Fruit fly (Drosophila melanogaster): Measurements from ENCODE around the gene Ucp4B.

Gene Ucp4B

dm6 chr2L:5943229-5944078 is 26.2 kb upstream of the Ucp4B start, which contains the start of the genes Sfp26Ad and Gpdh1 (continued):
- TF ChIP-seq CG3407 (GFP tag; optimal IDR thresholded peaks at IDR 0.05) (peak; percentile 67), zfh1 (GFP tag; IDR thresholded peaks at IDR 0.05) (peak; percentile 75; the same call in 2 of the 3 replicates), NC2α (GFP tag; optimal IDR thresholded peaks at IDR 0.05) (peak; percentile 51), CG10543 (GFP tag; optimal IDR thresholded peaks at IDR 0.05) (peak; percentile 68), CG4404 (GFP tag; IDR thresholded peaks at IDR 0.05) (peak; percentile 32; the same call in 1 of the 2 replicates), CG7372 (GFP tag; IDR thresholded peaks at IDR 0.05) (0 out of 2 replicates have a peak, but pooled peaks have one; percentile 50), dmrt99B (tag; optimal IDR thresholded peaks at IDR 0.05) (peak; percentile 55), CG32532 (GFP tag; IDR thresholded peaks at IDR 0.05) (peak; percentile 80), Ets65A (GFP tag) (peak; percentile 98), Hr39 (optimal IDR thresholded peaks at IDR 0.05) (no peak), Ada2b (GFP tag; IDR thresholded peaks at IDR 0.05) (peak; percentile 54; the same call in 1 of the 2 replicates), CG14710 (tag; optimal IDR thresholded peaks at IDR 0.05) (peak; percentile 79), dimm (GFP tag; IDR thresholded peaks at IDR 0.05) (no peak), Optix (GFP tag; IDR thresholded peaks at IDR 0.05) (0 out of 3 replicates have a peak, but pooled peaks have one; percentile 40), nerfin-2 (GFP tag; IDR thresholded peaks at IDR 0.05; ENCODE audit: partially characterized antibody) (peak; percentile 39; the same call in 1 of the 2 replicates), CG10209 (GFP tag; optimal IDR thresholded peaks at IDR 0.05) (peak; percentile 74), ems (GFP tag; optimal IDR thresholded peaks at IDR 0.05) (peak; percentile 87), Eip74EF (GFP tag; optimal IDR thresholded peaks at IDR 0.05) (peak in 1 of 2 experiments; percentile 38), jigr1 (GFP tag; IDR thresholded peaks at IDR 0.05) (no peak), tx (GFP tag; optimal IDR thresholded peaks at IDR 0.05) (peak; percentile 83), CG17568 (GFP tag; optimal IDR thresholded peaks at IDR 0.05) (peak; percentile 74), knrl (GFP tag; IDR thresholded peaks at IDR 0.05; ENCODE audit: partially characterized antibody) (peak; percentile 50; the same call in 1 of the 3 replicates), cwo (GFP tag; optimal IDR thresholded peaks at IDR 0.05) (peak; percentile 68), CG5953 (GFP tag; IDR thresholded peaks at IDR 0.05) (peak; percentile 44; the same call in 1 of the 2 replicates), maf-S (GFP tag; optimal IDR thresholded peaks at IDR 0.05) (peak; percentile 80), BtbVII (GFP tag; optimal IDR thresholded peaks at IDR 0.05) (peak; percentile 61), Hey (tag; optimal IDR thresholded peaks at IDR 0.05) (no peak), CG2199 (GFP tag; IDR thresholded peaks at IDR 0.05) (peak; percentile 72; the same call in 2 of the 3 replicates), Camta (GFP tag; optimal IDR thresholded peaks at IDR 0.05) (peak; percentile 73), Lpt (GFP tag; optimal IDR thresholded peaks at IDR 0.05) (no peak), Neu2 (GFP tag; optimal IDR thresholded peaks at IDR 0.05; ENCODE audit: borderline replicate concordance) (peak; percentile 41), Sox102F (GFP tag; optimal IDR thresholded peaks at IDR 0.05) (peak; percentile 65), eyg (GFP tag; optimal IDR thresholded peaks at IDR 0.05) (peak; percentile 71), mirr (GFP tag; optimal IDR thresholded peaks at IDR 0.05) (peak; percentile 72), Opbp (GFP tag; IDR thresholded peaks at IDR 0.05; ENCODE audit: partially characterized antibody) (peak; percentile 54; the same call in 2 of the 3 replicates), pan (optimal IDR thresholded peaks at IDR 0.05) (no peak), pan (GFP tag; optimal IDR thresholded peaks at IDR 0.05 in 1 of 2, IDR thresholded peaks at IDR 0.05 in 1 of 2) (peak in 1 of 2 experiments; percentile 63), Dad (GFP tag; optimal IDR thresholded peaks at IDR 0.05) (peak; percentile 79), hth (optimal IDR thresholded peaks at IDR 0.05) (no peak), CG8388 (GFP tag; optimal IDR thresholded peaks at IDR 0.05) (peak; percentile 66), CG14441 (GFP tag; IDR thresholded peaks at IDR 0.05) (peak; percentile 60), Rfx (GFP tag; IDR thresholded peaks at IDR 0.05) (peak; percentile 84), Pdp1 (GFP tag; optimal IDR thresholded peaks at IDR 0.05) (peak; percentile 39 to 72), Ptx1 (GFP tag; IDR thresholded peaks at IDR 0.05) (peak; percentile 53), Six4 (GFP tag; optimal IDR thresholded peaks at IDR 0.05) (peak; percentile 68), nom (GFP tag; optimal IDR thresholded peaks at IDR 0.05) (peak; percentile 78), CG10654 (GFP tag; optimal IDR thresholded peaks at IDR 0.05) (peak; percentile 64), Bdp1 (GFP tag; optimal IDR thresholded peaks at IDR 0.05) (peak; percentile 67)

All from whole organism, embryonic.